Worm (Caenorhabditis elegans): ENCODE results near the gene Y53F4B.25.
A peak's percentile ranks its signal among the peaks of the same experiment; 100 is the strongest.

The Y53F4B.25 gene

ce11 chrII:15089086-15089895, 46.7 kb upstream of the Y53F4B.25 start (continued):
- no peak for TF ChIP-seq pat-9 (tag; optimal IDR thresholded peaks at IDR 0.05)
- TF ChIP-seq ceh-18 (tag; optimal IDR thresholded peaks at IDR 0.05), result no peak
- no peak for TF ChIP-seq K09A11.1 (tag; optimal IDR thresholded peaks at IDR 0.05; ENCODE audit: insufficient read depth)
- TF ChIP-seq gmeb-2 (tag; optimal IDR thresholded peaks at IDR 0.05), result no peak
- peak; percentile 84 for TF ChIP-seq tbx-7 (tag; optimal IDR thresholded peaks at IDR 0.05)
- no peak for TF ChIP-seq nhr-11 (tag; optimal IDR thresholded peaks at IDR 0.05)

- no peak for TF ChIP-seq sox-4 (tag; optimal IDR thresholded peaks at IDR 0.05)
- no peak for TF ChIP-seq hlh-8 (tag; optimal IDR thresholded peaks at IDR 0.05)
- no peak for TF ChIP-seq elt-2 (tag; optimal IDR thresholded peaks at IDR 0.05)
- no peak for TF ChIP-seq ceh-22 (tag; optimal IDR thresholded peaks at IDR 0.05)
- TF ChIP-seq rnt-1 (tag; optimal IDR thresholded peaks at IDR 0.05), result no peak
- no peak for TF ChIP-seq hlh-6 (tag; optimal IDR thresholded peaks at IDR 0.05)
- TF ChIP-seq ceh-19 (GFP tag; optimal IDR thresholded peaks at IDR 0.05), result no peak
- TF ChIP-seq tbx-7 (tag; optimal IDR thresholded peaks at IDR 0.05), result no peak
- TF ChIP-seq ceh-24 (tag; optimal IDR thresholded peaks at IDR 0.05), result no peak
- TF ChIP-seq unc-86 (tag; optimal IDR thresholded peaks at IDR 0.05), result no peak
- TF ChIP-seq eyg-1 (tag; optimal IDR thresholded peaks at IDR 0.05), result no peak
- TF ChIP-seq npax-4 (tag; optimal IDR thresholded peaks at IDR 0.05), result no peak
- no peak for TF ChIP-seq lim-6 (tag; optimal IDR thresholded peaks at IDR 0.05)
- TF ChIP-seq pqm-1 (tag; optimal IDR thresholded peaks at IDR 0.05), result no peak
- no peak for TF ChIP-seq madf-2 (tag; optimal IDR thresholded peaks at IDR 0.05)
- no peak for TF ChIP-seq ceh-30 (tag; optimal IDR thresholded peaks at IDR 0.05)
- no peak for TF ChIP-seq T23F11.4 (GFP tag; optimal IDR thresholded peaks at IDR 0.05)
- TF ChIP-seq unc-3 (GFP tag; conservative IDR thresholded peaks at IDR 0.05), result no peak
- TF ChIP-seq unc-3 (tag; optimal IDR thresholded peaks at IDR 0.05), result no peak
- TF ChIP-seq sox-2 (GFP tag; IDR thresholded peaks at IDR 0.05), result no peak
- TF ChIP-seq gmeb-2 (tag; optimal IDR thresholded peaks at IDR 0.05), result no peak
These were observed 46.1 kb upstream of the Y53F4B.25 start, which contains the start of gene Y53F4B.21 for ce11 chrII:15089896-15090230. Gene Y53F4B.21 (plus strand): TSS chrII:15090180.

ce11 chrII:15107184-15107583, 28.8 kb upstream of the Y53F4B.25 start:
- TF ChIP-seq fkh-6 (tag; optimal IDR thresholded peaks at IDR 0.05), result no peak
- no peak for TF ChIP-seq ahr-1 (tag; optimal IDR thresholded peaks at IDR 0.05)
- TF ChIP-seq unc-3 (GFP tag; conservative IDR thresholded peaks at IDR 0.05), result no peak
- no peak for TF ChIP-seq unc-3 (tag; optimal IDR thresholded peaks at IDR 0.05)
- no peak for TF ChIP-seq elt-2 (tag; optimal IDR thresholded peaks at IDR 0.05)
- no peak for TF ChIP-seq pros-1 (tag; optimal IDR thresholded peaks at IDR 0.05)
- TF ChIP-seq ceh-18 (tag; optimal IDR thresholded peaks at IDR 0.05), result no peak
- TF ChIP-seq pqm-1 (tag; optimal IDR thresholded peaks at IDR 0.05), result no peak
- TF ChIP-seq ama-1 (optimal IDR thresholded peaks at IDR 0.05), result no peak
- no peak for TF ChIP-seq elt-4 (tag; optimal IDR thresholded peaks at IDR 0.05)
- TF ChIP-seq gmeb-2 (tag; optimal IDR thresholded peaks at IDR 0.05), result no peak
- no peak for TF ChIP-seq ttx-3 (tag; optimal IDR thresholded peaks at IDR 0.05)
- no peak for TF ChIP-seq ceh-30 (tag; optimal IDR thresholded peaks at IDR 0.05)
- no peak for TF ChIP-seq eyg-1 (tag; optimal IDR thresholded peaks at IDR 0.05)
- TF ChIP-seq dve-1 (tag; optimal IDR thresholded peaks at IDR 0.05), result no peak
- no peak for TF ChIP-seq ceh-19 (GFP tag; optimal IDR thresholded peaks at IDR 0.05)
- TF ChIP-seq dmd-4 (tag; optimal IDR thresholded peaks at IDR 0.05; ENCODE audit: borderline replicate concordance), result no peak
- no peak for TF ChIP-seq lim-6 (tag; optimal IDR thresholded peaks at IDR 0.05)
- TF ChIP-seq hlh-8 (tag; optimal IDR thresholded peaks at IDR 0.05), result no peak
- no peak for TF ChIP-seq ztf-16 (tag; optimal IDR thresholded peaks at IDR 0.05)
- TF ChIP-seq sox-2 (GFP tag; IDR thresholded peaks at IDR 0.05), result no peak

ce11 chrII:15109844-15110243, 26.1 kb upstream of the Y53F4B.25 start, which contains the start of gene Y53F4B.39:
Gene Y53F4B.39 (plus strand): TSS chrII:15110144.
- TF ChIP-seq K02D7.2 (tag; optimal IDR thresholded peaks at IDR 0.05) (no peak), hlh-30 (tag; optimal IDR thresholded peaks at IDR 0.05; ENCODE audit: insufficient read depth) (no peak), ceh-2 (tag; optimal IDR thresholded peaks at IDR 0.05) (no peak), pag-3 (tag; optimal IDR thresholded peaks at IDR 0.05; ENCODE audit: borderline replicate concordance) (no peak), nfya-1 (tag; optimal IDR thresholded peaks at IDR 0.05) (no peak), odd-2 (tag; optimal IDR thresholded peaks at IDR 0.05) (no peak), ceh-9 (tag; optimal IDR thresholded peaks at IDR 0.05) (no peak), unc-42 (tag; optimal IDR thresholded peaks at IDR 0.05) (no peak), zip-5 (tag; optimal IDR thresholded peaks at IDR 0.05) (no peak), unc-3 (GFP tag; conservative IDR thresholded peaks at IDR 0.05) (no peak), unc-3 (tag; optimal IDR thresholded peaks at IDR 0.05) (no peak), fax-1 (tag; optimal IDR thresholded peaks at IDR 0.05) (no peak), fkh-6 (tag; optimal IDR thresholded peaks at IDR 0.05) (no peak), ceh-31 (tag; optimal IDR thresholded peaks at IDR 0.05) (no peak), ztf-16 (tag; optimal IDR thresholded peaks at IDR 0.05) (no peak), K09A11.1 (tag; optimal IDR thresholded peaks at IDR 0.05; ENCODE audit: insufficient read depth) (no peak)
